Worm (Caenorhabditis elegans) whole organism, L3 larva: ENCODE results near the gene nhr-40.

Experiments
- R02D3.7 ChIP-seq: fragments of 150-350 bp; optimal IDR thresholded peaks from 2 replicates; lab custom pipeline; 2014; ENCODE audit warnings: missing biosample characterization, missing genetic modification characterization
- ZK546.5 ChIP-seq: sonication (generic microtip); optimal IDR thresholded peaks from 2 replicates; lab custom pipeline; 2017; ENCODE audit warnings: missing biosample characterization, missing genetic modification characterization
- aly-2 ChIP-seq: fragments of 150-350 bp; optimal IDR thresholded peaks from 2 replicates; lab custom pipeline; 2014; ENCODE audit warnings: missing biosample characterization, missing genetic modification characterization
- ama-1 ChIP-seq: fragments of 150-350 bp; optimal IDR thresholded peaks from 2 replicates; lab custom pipeline; 2018
- ceh-16 ChIP-seq: sonication (generic microtip); optimal IDR thresholded peaks from 2 replicates; lab custom pipeline; 2017; ENCODE audit warnings: missing biosample characterization, missing genetic modification characterization
- ceh-28 ChIP-seq: fragments of 150-350 bp; optimal IDR thresholded peaks from 2 replicates; lab custom pipeline; 2014; ENCODE audit warnings: missing biosample characterization, missing genetic modification reagents, missing genetic modification characterization
- ceh-82 ChIP-seq: fragments of 150-350 bp; optimal IDR thresholded peaks from 2 replicates; lab custom pipeline; 2014; ENCODE audit warnings: missing biosample characterization, missing genetic modification characterization
- daf-12 ChIP-seq: fragments of 150-350 bp; optimal IDR thresholded peaks from 2 replicates; lab custom pipeline; 2014; ENCODE audit warnings: missing biosample characterization, missing genetic modification reagents, missing genetic modification characterization
- egl-27 ChIP-seq: sonication (generic microtip); optimal IDR thresholded peaks from 4 replicates; lab custom pipeline; 2017; ENCODE audit warnings: missing biosample characterization, missing genetic modification reagents, missing genetic modification characterization
- egl-5 ChIP-seq: fragments of 150-350 bp; optimal IDR thresholded peaks from 2 replicates; lab custom pipeline; 2017; ENCODE audit warnings: missing biosample characterization, missing genetic modification reagents, missing genetic modification characterization, inconsistent platforms
- elt-1 ChIP-seq: fragments of 150-350 bp; optimal IDR thresholded peaks from 2 replicates; lab custom pipeline; 2014; ENCODE audit warnings: missing biosample characterization, missing genetic modification characterization
- elt-2 ChIP-seq: sonication (generic microtip); optimal IDR thresholded peaks from 2 replicates; lab custom pipeline; 2016; ENCODE audit warnings: missing genetic modification reagents, mild to moderate bottlenecking, missing genetic modification characterization, missing compliant biosample characterization
- elt-3 ChIP-seq, 3 experiments: fragments of 150-350 bp in 1 of 3; sonication (generic microtip) in 2 of 3; optimal IDR thresholded peaks; 2 replicates in 2 of 3; 4 replicates in 1 of 3; lab custom pipeline; 2014 to 2017; ENCODE audit warnings: missing biosample characterization in 3 of 3, missing genetic modification characterization in 3 of 3
- fkh-10 ChIP-seq: sonication (generic microtip); optimal IDR thresholded peaks from 2 replicates; lab custom pipeline; 2017; ENCODE audit warnings: missing biosample characterization, missing genetic modification reagents, missing genetic modification characterization
- fkh-2 ChIP-seq: fragments of 150-350 bp; optimal IDR thresholded peaks from 2 replicates; lab custom pipeline; 2014; ENCODE audit warnings: missing biosample characterization, missing genetic modification reagents, missing genetic modification characterization
- fos-1 ChIP-seq: fragments of 150-350 bp; optimal IDR thresholded peaks from 2 replicates; lab custom pipeline; 2014; ENCODE audit warnings: missing biosample characterization, missing genetic modification characterization
- hmg-11 ChIP-seq: sonication (generic microtip); optimal IDR thresholded peaks from 2 replicates; lab custom pipeline; 2016; ENCODE audit warnings: missing genetic modification characterization, missing compliant biosample characterization
- jun-1 ChIP-seq: fragments of 150-350 bp; optimal IDR thresholded peaks from 2 replicates; lab custom pipeline; 2014; ENCODE audit warnings: missing biosample characterization, missing genetic modification reagents, missing genetic modification characterization
- lin-15B ChIP-seq: fragments of 150-350 bp; optimal IDR thresholded peaks from 2 replicates; lab custom pipeline; 2014; ENCODE audit warnings: missing biosample characterization, missing genetic modification characterization
- lin-39 ChIP-seq: fragments of 150-350 bp; optimal IDR thresholded peaks from 2 replicates; lab custom pipeline; 2018; ENCODE audit warnings: missing biosample characterization, missing genetic modification reagents, missing genetic modification characterization
- lsy-12 ChIP-seq: sonication (generic microtip); optimal IDR thresholded peaks from 2 replicates; lab custom pipeline; 2016; ENCODE audit warnings: mild to moderate bottlenecking, missing genetic modification characterization, missing compliant biosample characterization
- mdl-1 ChIP-seq: fragments of 150-350 bp; optimal IDR thresholded peaks from 2 replicates; lab custom pipeline; 2014; ENCODE audit warnings: missing biosample characterization, missing genetic modification characterization
- mml-1 ChIP-seq: fragments of 150-350 bp; sonication (generic microtip); optimal IDR thresholded peaks from 3 replicates; lab custom pipeline; 2014; ENCODE audit warnings: missing biosample characterization, missing genetic modification characterization
- nfya-1 ChIP-seq: sonication (generic microtip); optimal IDR thresholded peaks from 2 replicates; lab custom pipeline; 2017; ENCODE audit warnings: missing genetic modification characterization, mild to moderate bottlenecking, missing compliant biosample characterization, antibody characterized with exemption, moderate library complexity; ENCODE audit not compliant: insufficient read depth
- nhr-11 ChIP-seq: fragments of 150-350 bp; optimal IDR thresholded peaks from 2 replicates; lab custom pipeline; 2014; ENCODE audit warnings: missing biosample characterization, missing genetic modification characterization
- nhr-12 ChIP-seq: fragments of 150-350 bp; optimal IDR thresholded peaks from 2 replicates; lab custom pipeline; 2014; ENCODE audit warnings: missing biosample characterization, missing genetic modification characterization
- nhr-23 ChIP-seq: fragments of 150-350 bp; optimal IDR thresholded peaks from 2 replicates; lab custom pipeline; 2014; ENCODE audit warnings: missing biosample characterization, missing genetic modification reagents, missing genetic modification characterization
- nhr-237 ChIP-seq: fragments of 150-350 bp; optimal IDR thresholded peaks from 2 replicates; lab custom pipeline; 2014; ENCODE audit warnings: missing biosample characterization, missing genetic modification characterization
- nhr-25 ChIP-seq: sonication (generic microtip); optimal IDR thresholded peaks from 2 replicates; lab custom pipeline; 2017; ENCODE audit warnings: missing biosample characterization, missing genetic modification characterization
- nhr-28 ChIP-seq: fragments of 150-350 bp; optimal IDR thresholded peaks from 2 replicates; lab custom pipeline; 2014; ENCODE audit warnings: missing biosample characterization, missing genetic modification characterization
- nhr-43 ChIP-seq: sonication (generic microtip); optimal IDR thresholded peaks from 2 replicates; lab custom pipeline; 2016; ENCODE audit warnings: mild to moderate bottlenecking, missing genetic modification characterization, missing compliant biosample characterization; ENCODE audit not compliant: poor library complexity, severe bottlenecking
- nhr-67 ChIP-seq: fragments of 150-350 bp; optimal IDR thresholded peaks from 2 replicates; lab custom pipeline; 2014; ENCODE audit warnings: missing biosample characterization, missing genetic modification characterization
- nhr-76 ChIP-seq: fragments of 150-350 bp; sonication (generic microtip); optimal IDR thresholded peaks from 5 replicates; lab custom pipeline; 2014; ENCODE audit warnings: missing biosample characterization, missing genetic modification characterization
- pha-4 ChIP-seq: fragments of 150-350 bp; optimal IDR thresholded peaks from 2 replicates; lab custom pipeline; 2014; ENCODE audit warnings: missing biosample characterization, missing genetic modification reagents, missing genetic modification characterization
- pqm-1 ChIP-seq: fragments of 150-350 bp; optimal IDR thresholded peaks from 2 replicates; lab custom pipeline; 2017; ENCODE audit warnings: missing biosample characterization, missing genetic modification characterization, inconsistent platforms
- skn-1 ChIP-seq: fragments of 150-350 bp; optimal IDR thresholded peaks from 2 replicates; lab custom pipeline; 2014; ENCODE audit warnings: missing biosample characterization, missing genetic modification characterization
- snpc-4 ChIP-seq: fragments of 150-350 bp; optimal IDR thresholded peaks from 2 replicates; lab custom pipeline; 2014; ENCODE audit warnings: missing biosample characterization, missing genetic modification characterization
- unc-39 ChIP-seq: sonication (generic microtip); optimal IDR thresholded peaks from 4 replicates; lab custom pipeline; 2017; ENCODE audit warnings: missing biosample characterization, missing genetic modification characterization
- unc-62 ChIP-seq: fragments of 150-350 bp; sonication (generic microtip); optimal IDR thresholded peaks from 4 replicates; lab custom pipeline; 2014; ENCODE audit warnings: missing biosample characterization, missing genetic modification reagents, missing genetic modification characterization
- zag-1 ChIP-seq: fragments of 150-350 bp; optimal IDR thresholded peaks from 2 replicates; lab custom pipeline; 2014; ENCODE audit warnings: missing biosample characterization, missing genetic modification characterization
- ztf-11 ChIP-seq: fragments of 150-350 bp; optimal IDR thresholded peaks from 2 replicates; lab custom pipeline; 2014; ENCODE audit warnings: missing biosample characterization, missing genetic modification characterization
- ztf-4 ChIP-seq: fragments of 150-350 bp; optimal IDR thresholded peaks from 2 replicates; lab custom pipeline; 2014; ENCODE audit warnings: missing biosample characterization, missing genetic modification characterization

The nhr-40 gene

ce11 chrX:2549322-2549721 lies 44.5 kb upstream of the nhr-40 start (continued):
- TF ChIP-seq unc-62 (GFP tag; lab: Kevin White, UChicago) = no peak
- no peak for TF ChIP-seq ama-1 (lab: Kevin White, UChicago)
- TF ChIP-seq fkh-2 (tag; lab: Kevin White, UChicago) = no peak

DNA sequence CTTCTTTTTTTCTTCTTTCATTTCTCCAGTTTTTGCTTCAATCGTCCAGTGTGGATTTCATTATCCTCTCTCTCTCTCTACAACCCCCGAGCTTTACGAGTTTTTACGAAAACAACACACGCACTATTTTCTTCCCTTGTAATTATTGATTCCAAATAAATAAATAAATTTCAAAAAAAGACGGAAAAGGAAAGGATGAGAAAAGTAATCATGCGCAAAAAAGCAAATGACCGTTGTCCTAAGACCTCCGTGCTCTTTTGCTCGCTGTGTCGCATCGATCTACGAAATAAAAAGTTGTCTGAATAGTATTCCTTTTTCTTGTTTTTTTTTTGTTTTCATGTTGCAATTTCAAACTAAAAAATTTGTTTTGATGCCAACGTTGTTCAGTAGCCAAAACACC lies 43.1 kb upstream of the nhr-40 start:
- no peak for TF ChIP-seq elt-1 (tag; lab: Kevin White, UChicago)
- no peak for TF ChIP-seq nhr-25 (tag; lab: Kevin White, UChicago)
- TF ChIP-seq ZK546.5 = no peak
- TF ChIP-seq nhr-237 = no peak
- TF ChIP-seq jun-1 = no peak
- TF ChIP-seq egl-27 (tag; lab: Kevin White, UChicago) = no peak
- no peak for TF ChIP-seq ztf-11
- TF ChIP-seq nhr-23 (tag; lab: Kevin White, UChicago) = no peak
- TF ChIP-seq nhr-28 (tag; lab: Kevin White, UChicago) = no peak
- TF ChIP-seq nhr-43 (tag; lab: Kevin White, UChicago) = no peak
- no peak for TF ChIP-seq mml-1 (tag; lab: Kevin White, UChicago)
- TF ChIP-seq snpc-4 (tag; lab: Kevin White, UChicago) = no peak
- no peak for TF ChIP-seq lin-39 (tag; lab: Kevin White, UChicago)

ce11 chrX:2551450-2551849 lies 42.4 kb upstream of the nhr-40 start:
- TF ChIP-seq snpc-4 (tag; lab: Kevin White, UChicago) (peak; percentile 16), fkh-2 (tag; lab: Kevin White, UChicago) (no peak)

DNA sequence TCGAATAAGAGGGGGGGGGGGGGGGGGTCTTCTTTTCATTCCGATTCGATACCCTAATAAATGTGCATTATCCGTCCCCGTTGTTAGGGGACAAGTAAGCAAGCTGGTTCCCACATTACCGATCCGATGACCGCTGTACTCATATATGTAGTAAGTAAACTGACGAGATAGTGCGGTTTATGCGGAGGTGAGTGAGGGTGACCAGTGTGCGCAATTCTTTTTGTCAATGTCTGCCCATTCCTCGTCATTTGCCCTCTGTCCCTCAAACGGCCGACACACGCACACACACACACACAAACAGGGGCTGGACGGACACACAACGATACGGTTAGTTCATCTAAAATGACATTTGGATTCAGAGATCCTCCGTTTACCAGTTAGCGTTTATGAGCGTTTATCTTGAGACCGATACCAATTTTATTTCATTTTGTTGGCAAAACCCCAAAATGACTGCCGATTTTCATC lies 41.6 kb upstream of the nhr-40 start, which contains the start of gene aat-3:
TSS of gene aat-3 (plus strand) at position 51 of the 465 bp plus-strand sequence.
- TF ChIP-seq lin-39 (tag; lab: Kevin White, UChicago) (peak; percentile 51), skn-1 (no peak), nfya-1 (tag; lab: Kevin White, UChicago) (peak; percentile 10), lsy-12 (no peak), hmg-11 (tag; lab: Kevin White, UChicago) (peak; percentile 7), nhr-25 (tag; lab: Kevin White, UChicago) (peak; percentile 58), unc-39 (tag; lab: Kevin White, UChicago) (no peak), pha-4 (tag; lab: Kevin White, UChicago) (peak; percentile 24), snpc-4 (tag; lab: Kevin White, UChicago) (peak; percentile 33)

- no peak for TF ChIP-seq ztf-4 (tag; lab: Kevin White, UChicago)
- peak; percentile 75 for TF ChIP-seq skn-1
- no peak for TF ChIP-seq nhr-76 (tag; lab: Kevin White, UChicago)
- TF ChIP-seq nhr-11 (tag; lab: Kevin White, UChicago) = no peak
- no peak for TF ChIP-seq mml-1 (tag; lab: Kevin White, UChicago)
- peak; percentile 31 for TF ChIP-seq pqm-1 (tag; lab: Kevin White, UChicago)
- TF ChIP-seq zag-1 = no peak
- no peak for TF ChIP-seq fkh-2 (tag; lab: Kevin White, UChicago)
- TF ChIP-seq snpc-4 (tag; lab: Kevin White, UChicago) = no peak
- TF ChIP-seq aly-2 (tag; lab: Kevin White, UChicago) = no peak
- TF ChIP-seq R02D3.7 = peak; percentile 24
- TF ChIP-seq ztf-11 = no peak
- peak; percentile 78 for TF ChIP-seq nfya-1 (tag; lab: Kevin White, UChicago)
- peak; percentile 59 for TF ChIP-seq nhr-43 (tag; lab: Kevin White, UChicago)
- TF ChIP-seq lsy-12 = peak; percentile 76
- no peak for TF ChIP-seq fos-1 (tag; lab: Kevin White, UChicago)
- TF ChIP-seq ama-1 (lab: Kevin White, UChicago) = no peak
- peak; percentile 55 for TF ChIP-seq elt-2 (tag; lab: Kevin White, UChicago)
- TF ChIP-seq ceh-28 (tag; lab: Kevin White, UChicago) = peak; percentile 39
- TF ChIP-seq unc-39 (tag; lab: Kevin White, UChicago) = no peak
- no peak for TF ChIP-seq daf-12 (tag; lab: Kevin White, UChicago)
- TF ChIP-seq nhr-12 = no peak
- no peak for TF ChIP-seq ceh-16 (tag; lab: Kevin White, UChicago)
- TF ChIP-seq unc-62 (GFP tag; lab: Kevin White, UChicago) = no peak
- TF ChIP-seq nhr-237 = no peak
- TF ChIP-seq nhr-28 (tag; lab: Kevin White, UChicago) = no peak
- TF ChIP-seq ceh-82 = peak; percentile 43
- no peak for TF ChIP-seq nhr-67 (tag; lab: Kevin White, UChicago)
- peak; percentile 70 for TF ChIP-seq jun-1
- peak; percentile 83 for TF ChIP-seq nhr-25 (tag; lab: Kevin White, UChicago)
- peak; percentile 38 for TF ChIP-seq egl-5
- TF ChIP-seq fkh-10 (GFP tag; lab: Kevin White, UChicago) = no peak
- TF ChIP-seq egl-27 (tag; lab: Kevin White, UChicago) = peak; percentile 76
- TF ChIP-seq lin-15B (tag; lab: Kevin White, UChicago) = peak; percentile 3
- TF ChIP-seq mdl-1 (tag; lab: Kevin White, UChicago) = no peak
- TF ChIP-seq hmg-11 (tag; lab: Kevin White, UChicago) = peak; percentile 86
- peak in 1 of 3 experiments; percentile 51 for TF ChIP-seq elt-3 (tag; optimal IDR thresholded peaks at IDR 0.05; lab: Kevin White, UChicago)
Observed at ce11 chrX:2553433-2553860, 40.4 kb upstream of the nhr-40 start.
